Worm (Caenorhabditis elegans): Measurements from ENCODE around the gene M05D6.8.
A peak's percentile ranks its signal among the peaks of the same experiment; 100 is the strongest.

Gene M05D6.8

DNA sequence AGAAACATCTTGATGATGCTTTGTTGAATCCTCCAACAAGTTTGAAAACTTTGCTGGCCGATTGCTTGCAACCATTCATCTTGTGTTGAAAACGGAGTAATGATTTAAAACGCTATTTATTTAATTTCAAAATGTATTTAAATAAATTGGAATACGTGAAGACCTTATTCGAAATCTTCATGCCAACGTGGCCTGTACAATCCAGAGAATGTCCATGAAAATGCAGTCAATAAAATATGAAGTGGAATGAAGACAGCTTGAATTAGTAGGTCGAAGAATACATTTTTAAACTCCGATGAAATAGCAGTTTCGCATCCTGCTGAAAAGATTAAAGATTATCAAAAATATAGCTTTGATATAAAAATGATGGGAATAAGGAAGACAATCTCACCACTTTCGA, 16.5 kb downstream of the M05D6.8 start, which contains the start of gene F22B5.5:
Gene F22B5.5, minus strand, starts transcription at position 101 of the 400 bp plus-strand sequence.
- TF ChIP-seq tra-4 (tag; optimal IDR thresholded peaks at IDR 0.05) = no peak
- TF ChIP-seq aly-1 (tag; optimal IDR thresholded peaks at IDR 0.05) = no peak
- TF ChIP-seq F13C5.2 (tag; optimal IDR thresholded peaks at IDR 0.05) = no peak
- TF ChIP-seq hmg-4 (GFP tag; optimal IDR thresholded peaks at IDR 0.05) = no peak
- TF ChIP-seq flt-1 (GFP tag; IDR thresholded peaks at IDR 0.05) = no peak
- TF ChIP-seq B0310.2 (tag; optimal IDR thresholded peaks at IDR 0.05) = no peak
- no peak for TF ChIP-seq sea-1 (GFP tag; conservative IDR thresholded peaks at IDR 0.05)
- no peak for TF ChIP-seq tbx-37 (GFP tag; conservative IDR thresholded peaks at IDR 0.05)
- TF ChIP-seq hnd-1 (tag; optimal IDR thresholded peaks at IDR 0.05) = no peak

DNA sequence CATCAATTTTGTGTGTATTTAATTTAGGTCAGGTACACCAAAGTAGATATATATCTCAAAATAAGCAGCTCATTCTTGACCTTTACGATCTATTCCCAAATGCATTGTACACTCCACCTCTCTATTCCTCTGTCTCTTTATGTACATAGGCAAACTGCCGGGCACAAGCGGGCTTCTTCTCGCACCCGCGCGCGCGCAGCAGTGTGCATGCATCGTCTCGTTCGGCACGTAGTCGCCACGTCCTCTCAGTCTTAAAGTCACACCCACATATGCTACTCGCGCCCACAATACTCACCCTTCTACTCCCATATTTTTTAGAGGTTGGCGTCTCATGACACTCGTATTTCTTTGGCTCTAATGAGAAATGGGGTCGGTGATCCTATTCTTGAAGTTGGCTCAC, 19.6 kb downstream of the M05D6.8 start:
- TF ChIP-seq sea-1 (GFP tag; conservative IDR thresholded peaks at IDR 0.05) = no peak
- no peak for TF ChIP-seq ceh-13 (GFP tag; optimal IDR thresholded peaks at IDR 0.05)
- TF ChIP-seq ama-1 (optimal IDR thresholded peaks at IDR 0.05) = no peak
- TF ChIP-seq tra-4 (tag; optimal IDR thresholded peaks at IDR 0.05) = no peak
- TF ChIP-seq B0310.2 (tag; optimal IDR thresholded peaks at IDR 0.05) = no peak
- no peak for TF ChIP-seq aly-1 (tag; optimal IDR thresholded peaks at IDR 0.05)

ce11 chrII:8450750-8451149, 20.3 kb downstream of the M05D6.8 start:
- TF ChIP-seq scrt-1 (GFP tag; IDR thresholded peaks at IDR 0.05) = no peak
- no peak for TF ChIP-seq tbx-37 (GFP tag; conservative IDR thresholded peaks at IDR 0.05)
- no peak for TF ChIP-seq F13C5.2 (tag; optimal IDR thresholded peaks at IDR 0.05)

DNA sequence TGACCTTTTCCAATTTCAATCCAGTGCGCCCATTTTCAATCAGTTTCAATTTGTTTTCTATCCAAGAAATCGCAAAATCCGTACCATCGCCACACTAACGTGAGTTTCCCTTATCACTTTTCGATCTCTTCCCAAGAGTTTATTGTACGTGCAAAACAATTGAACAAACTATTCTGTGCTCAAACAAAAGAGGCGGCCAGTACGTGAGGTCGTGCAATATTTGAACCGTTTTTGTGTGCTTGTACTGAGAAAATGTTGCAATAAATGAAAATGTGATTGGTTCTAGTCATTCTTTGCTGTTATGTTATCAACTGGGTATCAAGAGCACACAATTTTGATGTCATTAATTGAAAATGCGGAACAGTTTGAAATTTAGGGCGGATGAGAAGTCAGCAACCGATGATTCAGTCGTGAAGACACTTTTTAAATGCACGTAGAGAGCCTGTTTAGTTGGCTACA, 21.4 kb downstream of the M05D6.8 start, which contains the start of gene F22B5.4:
Gene F22B5.4, plus strand, starts transcription at position 51 of the 459 bp plus-strand sequence.
- TF ChIP-seq sea-1 (GFP tag; conservative IDR thresholded peaks at IDR 0.05) (no peak), hmg-4 (GFP tag; optimal IDR thresholded peaks at IDR 0.05) (no peak), tra-4 (tag; optimal IDR thresholded peaks at IDR 0.05) (no peak), tbx-37 (GFP tag; conservative IDR thresholded peaks at IDR 0.05) (no peak), ceh-36 (tag; optimal IDR thresholded peaks at IDR 0.05) (no peak), hnd-1 (tag; optimal IDR thresholded peaks at IDR 0.05) (no peak)

ce11 chrII:8446731-8447130, 24.3 kb downstream of the M05D6.8 start, which contains the start of gene cut-3:
cut-3 (minus strand) TSS chrII:8446831.
- TF ChIP-seq ets-7 (tag; optimal IDR thresholded peaks at IDR 0.05) (no peak), ama-1 (optimal IDR thresholded peaks at IDR 0.05) (no peak), ceh-13 (GFP tag; optimal IDR thresholded peaks at IDR 0.05) (no peak), hnd-1 (tag; optimal IDR thresholded peaks at IDR 0.05) (no peak), F13C5.2 (tag; optimal IDR thresholded peaks at IDR 0.05) (no peak), aly-1 (tag; optimal IDR thresholded peaks at IDR 0.05) (no peak), tbx-37 (GFP tag; conservative IDR thresholded peaks at IDR 0.05) (no peak), scrt-1 (GFP tag; IDR thresholded peaks at IDR 0.05) (no peak), ceh-36 (tag; optimal IDR thresholded peaks at IDR 0.05) (no peak), tbx-11 (GFP tag; IDR thresholded peaks at IDR 0.05) (no peak), sea-1 (GFP tag; conservative IDR thresholded peaks at IDR 0.05) (no peak), B0310.2 (tag; optimal IDR thresholded peaks at IDR 0.05) (no peak)

DNA sequence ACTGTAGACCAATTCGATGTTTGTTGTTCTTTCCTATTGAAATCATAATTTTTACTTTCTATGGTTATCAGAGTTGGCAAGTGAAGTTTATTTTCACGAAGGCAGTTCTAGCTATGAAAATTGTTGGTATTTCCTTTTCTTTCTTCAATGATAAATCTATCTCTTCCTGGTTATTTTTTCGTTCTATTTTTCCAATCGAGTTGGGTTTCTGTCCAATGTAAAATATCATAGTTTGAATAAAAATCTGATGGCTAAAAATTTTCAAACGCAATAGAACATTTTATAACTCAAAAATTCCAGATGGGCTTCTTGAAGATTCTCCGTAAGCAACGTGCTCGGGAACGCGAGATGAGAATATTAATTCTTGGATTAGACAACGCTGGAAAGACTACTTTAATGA, 27.0 kb downstream of the M05D6.8 start, which contains the start of gene evl-20:
Gene evl-20, plus strand, starts transcription at position 301 of the 400 bp plus-strand sequence.
- TF ChIP-seq aly-1 (tag; optimal IDR thresholded peaks at IDR 0.05) (no peak), ceh-36 (tag; optimal IDR thresholded peaks at IDR 0.05) (no peak), flt-1 (GFP tag; IDR thresholded peaks at IDR 0.05) (no peak), F13C5.2 (tag; optimal IDR thresholded peaks at IDR 0.05) (no peak), sea-1 (GFP tag; conservative IDR thresholded peaks at IDR 0.05) (no peak), pes-1 (GFP tag; IDR thresholded peaks at IDR 0.05) (no peak), ama-1 (optimal IDR thresholded peaks at IDR 0.05) (no peak), scrt-1 (GFP tag; IDR thresholded peaks at IDR 0.05) (no peak)

- TF ChIP-seq tra-4 (tag; optimal IDR thresholded peaks at IDR 0.05) = no peak
- TF ChIP-seq tbx-37 (GFP tag; conservative IDR thresholded peaks at IDR 0.05) = no peak
- no peak for TF ChIP-seq tbx-11 (GFP tag; IDR thresholded peaks at IDR 0.05)
- TF ChIP-seq aly-1 (tag; optimal IDR thresholded peaks at IDR 0.05) = no peak
- no peak for TF ChIP-seq hnd-1 (tag; optimal IDR thresholded peaks at IDR 0.05)
- TF ChIP-seq ama-1 (optimal IDR thresholded peaks at IDR 0.05) = no peak
- TF ChIP-seq pes-1 (GFP tag; IDR thresholded peaks at IDR 0.05) = no peak
Measured at ce11 chrII:8442717-8443223, 28.3 kb downstream of the M05D6.8 start, which contains the start of gene eif-3.G. eif-3.G (plus strand) TSS chrII:8442767.

ce11 chrII:8442176-8442575, 28.9 kb downstream of the M05D6.8 start:
- no peak for TF ChIP-seq sea-1 (GFP tag; conservative IDR thresholded peaks at IDR 0.05)
- peak; percentile 59 for TF ChIP-seq F13C5.2 (tag; optimal IDR thresholded peaks at IDR 0.05)
- peak; percentile 19; the same call in 1 of the 2 replicates for TF ChIP-seq tbx-11 (GFP tag; IDR thresholded peaks at IDR 0.05)
- TF ChIP-seq scrt-1 (GFP tag; IDR thresholded peaks at IDR 0.05) = no peak
- peak; percentile 39 for TF ChIP-seq hmg-4 (GFP tag; optimal IDR thresholded peaks at IDR 0.05)

ce11 chrII:8441519-8441918, 29.5 kb downstream of the M05D6.8 start:
- TF ChIP-seq tbx-11 (GFP tag; IDR thresholded peaks at IDR 0.05) = no peak
- TF ChIP-seq aly-1 (tag; optimal IDR thresholded peaks at IDR 0.05) = no peak
- no peak for TF ChIP-seq ceh-13 (GFP tag; optimal IDR thresholded peaks at IDR 0.05)
- no peak for TF ChIP-seq hmbx-1 (tag; optimal IDR thresholded peaks at IDR 0.05)
- TF ChIP-seq sea-1 (GFP tag; conservative IDR thresholded peaks at IDR 0.05) = no peak
- no peak for TF ChIP-seq hnd-1 (tag; optimal IDR thresholded peaks at IDR 0.05)
- no peak for TF ChIP-seq tbx-37 (GFP tag; conservative IDR thresholded peaks at IDR 0.05)
- no peak for TF ChIP-seq flt-1 (GFP tag; IDR thresholded peaks at IDR 0.05)
- no peak for TF ChIP-seq ceh-36 (tag; optimal IDR thresholded peaks at IDR 0.05)

Measured in whole organism, early embryonic.